Fruit fly (Drosophila melanogaster) whole organism, embryonic: Measurements from ENCODE around the gene mus301.
A peak's percentile ranks its signal among the peaks of the same experiment; 100 is the strongest.

ENCODE experiments used
- C15 ChIP-seq: fragments of 200-800 bp; sonication (Bioruptor generic); IDR thresholded peaks from 3 replicates; pipeline ENCODE4 v1.3.6; 2022; ENCODE audit warnings: missing biosample characterization, missing genetic modification characterization
- CG10321 ChIP-seq: fragments of 200-800 bp; sonication (Bioruptor generic); IDR thresholded peaks from 2 replicates; pipeline ENCODE4 v1.3.6; 2022; ENCODE audit warnings: missing biosample characterization, missing genetic modification characterization
- CG13287 ChIP-seq: fragments of 200-800 bp; sonication (Bioruptor generic); IDR thresholded peaks from 2 replicates; pipeline ENCODE4 v1.3.6; 2022; ENCODE audit warnings: missing biosample characterization, missing genetic modification characterization; ENCODE audit not compliant: partially characterized antibody
- CG13775 ChIP-seq: fragments of 200-800 bp; sonication (Bioruptor generic); optimal IDR thresholded peaks from 3 replicates; lab custom pipeline; 2017; ENCODE audit warnings: missing biosample characterization, mild to moderate bottlenecking, missing genetic modification characterization
- CG14014 ChIP-seq: fragments of 200-800 bp; sonication (Bioruptor generic); IDR thresholded peaks from 2 replicates; pipeline ENCODE4 v1.3.6; 2022; ENCODE audit warnings: missing biosample characterization, missing genetic modification characterization
- CG14050 ChIP-seq: fragments of 200-800 bp; sonication (Bioruptor generic); IDR thresholded peaks from 3 replicates; pipeline ENCODE4 v1.3.6; 2022; ENCODE audit warnings: missing biosample characterization, missing genetic modification characterization
- CG1603 ChIP-seq: fragments of 200-800 bp; sonication (Bioruptor generic); optimal IDR thresholded peaks from 2 replicates; lab custom pipeline; 2019; ENCODE audit warnings: missing biosample characterization, mild to moderate bottlenecking, missing genetic modification characterization, moderate library complexity
- CG17385 ChIP-seq: fragments of 200-800 bp; sonication (Bioruptor generic); optimal IDR thresholded peaks from 3 replicates; lab custom pipeline; 2018; ENCODE audit warnings: missing biosample characterization, mild to moderate bottlenecking, missing genetic modification characterization
- CG18011 ChIP-seq: fragments of 200-800 bp; sonication (Bioruptor generic); optimal IDR thresholded peaks from 2 replicates; lab custom pipeline; 2017; ENCODE audit warnings: missing biosample characterization, missing genetic modification characterization, mild to moderate bottlenecking, moderate library complexity, missing genotype
- CG1832 ChIP-seq: fragments of 200-800 bp; sonication (Bioruptor generic); optimal IDR thresholded peaks from 2 replicates; lab custom pipeline; 2017; ENCODE audit warnings: missing biosample characterization, mild to moderate bottlenecking, missing genetic modification characterization, inconsistent platforms
- CG2202 ChIP-seq: fragments of 200-800 bp; sonication (Bioruptor generic); optimal IDR thresholded peaks from 2 replicates; lab custom pipeline; 2018; ENCODE audit warnings: missing biosample characterization, mild to moderate bottlenecking, missing genetic modification characterization
- CG31365 ChIP-seq: fragments of 200-800 bp; sonication (Bioruptor generic); optimal IDR thresholded peaks from 2 replicates; lab custom pipeline; 2018; ENCODE audit warnings: missing biosample characterization, mild to moderate bottlenecking, missing genetic modification characterization
- CG32767 ChIP-seq: fragments of 200-800 bp; sonication (Bioruptor generic); IDR thresholded peaks from 2 replicates; pipeline ENCODE4 v1.3.6; 2022; ENCODE audit warnings: missing biosample characterization, missing genetic modification characterization
- CG34224 ChIP-seq: fragments of 200-800 bp; sonication (Bioruptor generic); IDR thresholded peaks from 3 replicates; pipeline ENCODE4 v1.3.6; 2022; ENCODE audit warnings: missing biosample characterization, missing genetic modification characterization; ENCODE audit not compliant: partially characterized antibody
- CG43689 ChIP-seq: fragments of 200-800 bp; sonication (Bioruptor generic); IDR thresholded peaks from 2 replicates; pipeline ENCODE4 v1.3.6; 2022; ENCODE audit warnings: missing biosample characterization, missing genetic modification characterization
- CG6254 ChIP-seq: fragments of 200-800 bp; sonication (Bioruptor generic); optimal IDR thresholded peaks from 3 replicates; lab custom pipeline; 2017; ENCODE audit warnings: mild to moderate bottlenecking, missing biosample characterization, missing genetic modification reagents, missing genetic modification characterization
- CG6654 ChIP-seq: fragments of 200-800 bp; sonication (Bioruptor generic); optimal IDR thresholded peaks from 2 replicates; lab custom pipeline; 2017; ENCODE audit warnings: missing biosample characterization, mild to moderate bottlenecking, missing genetic modification characterization
- CG7786 ChIP-seq: fragments of 200-800 bp; sonication (Bioruptor generic); optimal IDR thresholded peaks from 2 replicates; lab custom pipeline; 2016; ENCODE audit warnings: missing biosample characterization, missing genetic modification characterization
- CG8924 ChIP-seq: fragments of 200-800 bp; optimal IDR thresholded peaks from 3 replicates; lab custom pipeline; 2019; ENCODE audit warnings: missing biosample characterization, mild to moderate bottlenecking, missing genetic modification characterization, moderate library complexity
- D19A ChIP-seq: fragments of 200-800 bp; optimal IDR thresholded peaks from 3 replicates; lab custom pipeline; 2019; ENCODE audit warnings: missing biosample characterization, mild to moderate bottlenecking, missing genetic modification characterization, moderate library complexity
- Doc2 ChIP-seq: fragments of 200-800 bp; sonication (Bioruptor generic); IDR thresholded peaks from 2 replicates; pipeline ENCODE4 v1.3.6; 2022; ENCODE audit warnings: missing biosample characterization, missing genetic modification characterization
- Fer3 ChIP-seq: fragments of 200-800 bp; sonication (Bioruptor generic); optimal IDR thresholded peaks from 2 replicates; lab custom pipeline; 2018; ENCODE audit warnings: missing biosample characterization, mild to moderate bottlenecking, missing genetic modification characterization, moderate library complexity
- MBD-R2 ChIP-seq: fragments of 200-800 bp; sonication (Bioruptor generic); IDR thresholded peaks from 2 replicates; pipeline ENCODE4 v1.3.6; 2022; ENCODE audit warnings: missing biosample characterization, missing genetic modification characterization
- Myb ChIP-seq: fragments of 200-800 bp; sonication (Bioruptor generic); optimal IDR thresholded peaks from 2 replicates; lab custom pipeline; 2016; ENCODE audit warnings: missing biosample characterization, missing genetic modification characterization
- NC2β ChIP-seq: fragments of 200-800 bp; sonication (Bioruptor generic); optimal IDR thresholded peaks from 2 replicates; lab custom pipeline; 2016; ENCODE audit warnings: missing biosample characterization, missing genetic modification characterization
- Nf-YC ChIP-seq: fragments of 200-800 bp; optimal IDR thresholded peaks from 3 replicates; lab custom pipeline; 2019; ENCODE audit warnings: missing biosample characterization, mild to moderate bottlenecking, missing genetic modification characterization, moderate library complexity
- Xbp1 ChIP-seq: fragments of 200-800 bp; sonication (Bioruptor generic); optimal IDR thresholded peaks from 3 replicates; lab custom pipeline; 2016; ENCODE audit warnings: missing biosample characterization, mild to moderate bottlenecking, missing genetic modification characterization
- bowl ChIP-seq: fragments of 200-800 bp; sonication (Bioruptor generic); IDR thresholded peaks from 2 replicates; pipeline ENCODE4 v1.3.6; 2022; ENCODE audit warnings: missing biosample characterization, missing genetic modification characterization
- caup ChIP-seq: fragments of 200-800 bp; sonication (Bioruptor generic); optimal IDR thresholded peaks from 3 replicates; lab custom pipeline; 2017; ENCODE audit warnings: missing biosample characterization, mild to moderate bottlenecking, missing genetic modification characterization, moderate library complexity; ENCODE audit not compliant: severe bottlenecking
- crp ChIP-seq, 2 experiments: fragments of 200-800 bp; sonication (Bioruptor generic); optimal IDR thresholded peaks; 2 replicates in 1 of 2; 3 replicates in 1 of 2; lab custom pipeline; 2017; ENCODE audit warnings: missing biosample characterization in 2 of 2, missing genetic modification characterization in 2 of 2, mild to moderate bottlenecking in 1 of 2, moderate library complexity in 1 of 2
- fu2 ChIP-seq: fragments of 200-800 bp; sonication (Bioruptor generic); optimal IDR thresholded peaks from 2 replicates; lab custom pipeline; 2016; ENCODE audit warnings: missing biosample characterization, missing genetic modification characterization
- gfzf ChIP-seq: fragments of 200-800 bp; sonication (Bioruptor generic); optimal IDR thresholded peaks from 2 replicates; lab custom pipeline; 2016; ENCODE audit warnings: missing biosample characterization, mild to moderate bottlenecking, missing genetic modification characterization, moderate library complexity
- grau ChIP-seq: fragments of 200-800 bp; optimal IDR thresholded peaks from 3 replicates; lab custom pipeline; 2019; ENCODE audit warnings: missing biosample characterization, mild to moderate bottlenecking, missing genetic modification characterization, moderate library complexity
- gt ChIP-seq: fragments of 200-800 bp; sonication (Bioruptor generic); IDR thresholded peaks from 2 replicates; pipeline ENCODE4 v1.3.6; 2022; ENCODE audit warnings: missing biosample characterization, missing genetic modification characterization
- kah ChIP-seq: fragments of 200-800 bp; sonication (Bioruptor generic); optimal IDR thresholded peaks from 2 replicates; lab custom pipeline; 2018; ENCODE audit warnings: missing biosample characterization, mild to moderate bottlenecking, missing genetic modification characterization
- lbe ChIP-seq: fragments of 200-800 bp; sonication (Bioruptor generic); optimal IDR thresholded peaks from 2 replicates; lab custom pipeline; 2016; ENCODE audit warnings: missing biosample characterization, mild to moderate bottlenecking, missing genetic modification characterization
- pros ChIP-seq: fragments of 200-800 bp; sonication (Bioruptor generic); optimal IDR thresholded peaks from 3 replicates; lab custom pipeline; 2019; ENCODE audit warnings: missing biosample characterization, mild to moderate bottlenecking, missing genetic modification characterization, moderate library complexity
- pzg ChIP-seq: fragments of 200-800 bp; sonication (Bioruptor generic); optimal IDR thresholded peaks from 3 replicates; lab custom pipeline; 2018; ENCODE audit warnings: missing biosample characterization, mild to moderate bottlenecking, missing genetic modification characterization, moderate library complexity
- shn ChIP-seq: fragments of 200-800 bp; sonication (Bioruptor generic); optimal IDR thresholded peaks from 3 replicates; lab custom pipeline; 2016; ENCODE audit warnings: missing biosample characterization, missing genetic modification characterization
- stc ChIP-seq: fragments of 200-800 bp; sonication (Bioruptor generic); IDR thresholded peaks from 2 replicates; pipeline ENCODE4 v1.3.6; 2022; ENCODE audit warnings: missing biosample characterization, missing genetic modification characterization
- tup ChIP-seq: fragments of 200-800 bp; sonication (Bioruptor generic); optimal IDR thresholded peaks from 2 replicates; lab custom pipeline; 2016; ENCODE audit warnings: missing biosample characterization, mild to moderate bottlenecking, missing genetic modification characterization, moderate library complexity

mus301 gene

dm6 chr3L:8156199-8156598 lies 18.6 kb downstream of the mus301 start (continued):
- TF ChIP-seq shn (GFP tag; lab: Kevin White, UChicago) (no peak), gt (GFP tag; lab: Robert Waterston, UW) (no peak), bowl (GFP tag; lab: Robert Waterston, UW) (no peak), caup (GFP tag; lab: Kevin White, UChicago) (no peak), Xbp1 (GFP tag; lab: Kevin White, UChicago) (no peak), CG8924 (tag; lab: Kevin White, UChicago) (no peak), CG2202 (tag; lab: Kevin White, UChicago) (no peak), stc (no peak), grau (no peak), CG13775 (GFP tag; lab: Kevin White, UChicago) (no peak)

DNA sequence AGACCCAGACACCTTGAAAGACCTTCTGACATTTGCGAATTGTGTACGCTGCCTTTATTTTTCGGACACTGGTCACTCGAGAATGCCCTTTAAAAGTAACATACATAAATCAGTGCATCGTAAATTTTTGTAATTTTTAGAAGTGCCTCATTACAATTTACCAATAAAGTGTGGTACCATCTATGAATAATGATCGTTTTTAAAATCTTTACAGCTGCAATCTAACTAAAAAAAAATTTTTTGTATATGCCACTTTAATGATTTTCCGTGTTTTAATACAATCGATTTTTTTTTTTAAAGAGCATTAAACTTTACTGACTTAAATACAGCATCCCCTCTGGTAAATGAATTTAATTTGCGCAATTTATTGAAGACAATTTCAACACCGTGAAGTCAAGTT lies 19.5 kb downstream of the mus301 start:
- TF ChIP-seq CG32767 (GFP tag; lab: Robert Waterston, UW): no peak
- TF ChIP-seq CG43689 (GFP tag; lab: Robert Waterston, UW): no peak
- TF ChIP-seq fu2 (GFP tag; lab: Kevin White, UChicago): no peak
- TF ChIP-seq kah (GFP tag; lab: Kevin White, UChicago): no peak
- TF ChIP-seq Fer3 (tag; lab: Kevin White, UChicago): no peak
- no peak for TF ChIP-seq tup
- TF ChIP-seq CG14050 (GFP tag; lab: Robert Waterston, UW): no peak
- TF ChIP-seq CG1603 (tag; lab: Kevin White, UChicago): no peak

dm6 chr3L:8158715-8159380 lies 21.2 kb downstream of the mus301 start, which contains the start of gene CG42445:
Gene CG42445, minus strand, starts transcription at chr3L:8158900.
- peak; percentile 53 for TF ChIP-seq lbe (GFP tag; lab: Kevin White, UChicago)
- TF ChIP-seq NC2β: no peak
- TF ChIP-seq Nf-YC (tag; lab: Kevin White, UChicago): peak; percentile 20
- TF ChIP-seq CG34224 (GFP tag; lab: Robert Waterston, UW): 0 out of 3 replicates have a peak, but pooled peaks have one; percentile 18
- no peak for TF ChIP-seq Doc2 (GFP tag; lab: Robert Waterston, UW)
- TF ChIP-seq CG13287 (GFP tag; lab: Robert Waterston, UW): 0 out of 2 replicates have a peak, but pooled peaks have one; percentile 14
- TF ChIP-seq pzg: peak; percentile 10
- peak; percentile 81 for TF ChIP-seq CG10321 (GFP tag; lab: Robert Waterston, UW)
- peak in 1 of 2 experiments; percentile 84 for TF ChIP-seq crp (GFP tag; optimal IDR thresholded peaks at IDR 0.05; lab: Kevin White, UChicago)
- TF ChIP-seq CG31365 (tag; lab: Kevin White, UChicago): peak; percentile 54
- TF ChIP-seq CG18011 (GFP tag; lab: Kevin White, UChicago): peak; percentile 96
- TF ChIP-seq CG17385 (GFP tag; lab: Kevin White, UChicago): peak; percentile 61
- TF ChIP-seq CG1832: no peak
- no peak for TF ChIP-seq CG6654 (GFP tag; lab: Kevin White, UChicago)
- TF ChIP-seq D19A: peak; percentile 29
- TF ChIP-seq pros (GFP tag; lab: Kevin White, UChicago): no peak
- no peak for TF ChIP-seq gfzf (GFP tag; lab: Kevin White, UChicago)
- TF ChIP-seq C15: no peak
- TF ChIP-seq CG7786: no peak
- peak; percentile 35; the same call in 1 of the 2 replicates for TF ChIP-seq MBD-R2 (GFP tag; lab: Robert Waterston, UW)
- no peak for TF ChIP-seq CG14014 (GFP tag; lab: Robert Waterston, UW)
- TF ChIP-seq Myb (GFP tag; lab: Kevin White, UChicago): peak; percentile 69
- no peak for TF ChIP-seq CG6254
